5 fruit fly cellular contexts compared by ENCODE assay signal in genomic region chr2L:9168014-9168651, dm6.
TF ChIP-seq lines count a peak whose summit lies in the region.

No protein-coding gene starts in this region.

- TF ChIP-seq CTCF in whole organism, embryonic (GFP tag; optimal IDR thresholded peaks at IDR 0.05; lab: Kevin White, UChicago): no peak

TF ChIP-seq in whole organism, adult, 20 proteins besides CTCF, POLR2A, EP300 and RAD21 (continues in another document):
- TF ChIP-seq CG7045 (GFP tag; optimal IDR thresholded peaks at IDR 0.05; lab: Kevin White, UChicago): peak; percentile 27
- TF ChIP-seq tj (GFP tag; optimal IDR thresholded peaks at IDR 0.05; lab: Kevin White, UChicago): peak; percentile 95
- peak; percentile 82 for TF ChIP-seq CG7101 (tag; optimal IDR thresholded peaks at IDR 0.05; lab: Kevin White, UChicago)
- TF ChIP-seq toe (GFP tag; optimal IDR thresholded peaks at IDR 0.05; lab: Kevin White, UChicago): no peak
- TF ChIP-seq Mnt (GFP tag; optimal IDR thresholded peaks at IDR 0.05; lab: Kevin White, UChicago): peak; percentile 27
- TF ChIP-seq bab1 (GFP tag; optimal IDR thresholded peaks at IDR 0.05; lab: Kevin White, UChicago): peak; percentile 95
- peak; percentile 82 for TF ChIP-seq kay (GFP tag; lab: Kevin White, UChicago; ENCODE audit: borderline replicate concordance)
- TF ChIP-seq pad (GFP tag; optimal IDR thresholded peaks at IDR 0.05; lab: Kevin White, UChicago): peak; percentile 57
- TF ChIP-seq CG11617 (GFP tag; optimal IDR thresholded peaks at IDR 0.05; lab: Kevin White, UChicago): peak; percentile 67
- peak; percentile 81 for TF ChIP-seq CG14711 (tag; optimal IDR thresholded peaks at IDR 0.05; lab: Kevin White, UChicago)
- peak; percentile 27 for TF ChIP-seq ovo (GFP tag; optimal IDR thresholded peaks at IDR 0.05; lab: Kevin White, UChicago)
- no peak for TF ChIP-seq CG12768 (GFP tag; optimal IDR thresholded peaks at IDR 0.05; lab: Kevin White, UChicago)
- TF ChIP-seq CG33017 (tag; optimal IDR thresholded peaks at IDR 0.05; lab: Kevin White, UChicago): peak; percentile 41
- no peak for TF ChIP-seq cnc (optimal IDR thresholded peaks at IDR 0.05; lab: Kevin White, UChicago)
- no peak for TF ChIP-seq Clk (GFP tag; optimal IDR thresholded peaks at IDR 0.05; lab: Kevin White, UChicago)
- peak; percentile 16 for TF ChIP-seq Hr96 (GFP tag; optimal IDR thresholded peaks at IDR 0.05; lab: Kevin White, UChicago)
- TF ChIP-seq CG1620 (GFP tag; optimal IDR thresholded peaks at IDR 0.05; lab: Kevin White, UChicago): peak; percentile 47
- no peak for TF ChIP-seq cic (GFP tag; optimal IDR thresholded peaks at IDR 0.05; lab: Kevin White, UChicago)

TF ChIP-seq in whole organism, embryonic, 481 proteins besides CTCF, POLR2A, EP300 and RAD21 (continues in another document):
- peak; percentile 68; the same call in 1 of the 2 replicates for TF ChIP-seq ara (GFP tag; IDR thresholded peaks at IDR 0.05; lab: Robert Waterston, UW)
- TF ChIP-seq Dll (GFP tag; IDR thresholded peaks at IDR 0.05; lab: Robert Waterston, UW; ENCODE audit: partially characterized antibody): no peak
- no peak for TF ChIP-seq CG3847 (GFP tag; IDR thresholded peaks at IDR 0.05; lab: Robert Waterston, UW)
- TF ChIP-seq dmrt11E (tag; optimal IDR thresholded peaks at IDR 0.05; lab: Kevin White, UChicago): peak; percentile 60
- peak; percentile 45 for TF ChIP-seq CG4707 (GFP tag; optimal IDR thresholded peaks at IDR 0.05; lab: Kevin White, UChicago)
- no peak for TF ChIP-seq CHES-1-like (GFP tag; optimal IDR thresholded peaks at IDR 0.05; lab: Kevin White, UChicago)
- peak; percentile 58 for TF ChIP-seq CG6254 (GFP tag; optimal IDR thresholded peaks at IDR 0.05; lab: Kevin White, UChicago)
- peak; percentile 54 for TF ChIP-seq Vsx1 (GFP tag; optimal IDR thresholded peaks at IDR 0.05; lab: Kevin White, UChicago)
- TF ChIP-seq knrl (GFP tag; IDR thresholded peaks at IDR 0.05; lab: Robert Waterston, UW; ENCODE audit: partially characterized antibody): no peak
- TF ChIP-seq psq (GFP tag; optimal IDR thresholded peaks at IDR 0.05; lab: Kevin White, UChicago): no peak
- TF ChIP-seq BtbVII (GFP tag; optimal IDR thresholded peaks at IDR 0.05; lab: Kevin White, UChicago): peak; percentile 64
- peak; percentile 70; the same call in 1 of the 2 replicates for TF ChIP-seq CG1024 (GFP tag; IDR thresholded peaks at IDR 0.05; lab: Robert Waterston, UW)
- peak; percentile 38 for TF ChIP-seq CG4854 (GFP tag; optimal IDR thresholded peaks at IDR 0.05; lab: Kevin White, UChicago)
- TF ChIP-seq HHEX (GFP tag; optimal IDR thresholded peaks at IDR 0.05; lab: Kevin White, UChicago): peak; percentile 53
- no peak for TF ChIP-seq Sin3A (optimal IDR thresholded peaks at IDR 0.05; lab: Kevin White, UChicago)
- no peak for TF ChIP-seq sr (GFP tag; IDR thresholded peaks at IDR 0.05; lab: Robert Waterston, UW)
- TF ChIP-seq Abd-B (GFP tag; optimal IDR thresholded peaks at IDR 0.05; lab: Kevin White, UChicago): peak; percentile 78
- TF ChIP-seq grau (tag; optimal IDR thresholded peaks at IDR 0.05; lab: Kevin White, UChicago): peak; percentile 63

TF ChIP-seq in whole organism, prepupa, 60 proteins besides CTCF, POLR2A, EP300 and RAD21 (continues in another document):
- TF ChIP-seq Met (GFP tag; optimal IDR thresholded peaks at IDR 0.05; lab: Kevin White, UChicago) (peak; percentile 92), Hr39 (GFP tag; optimal IDR thresholded peaks at IDR 0.05; lab: Kevin White, UChicago) (peak; percentile 90), CG4318 (GFP tag; optimal IDR thresholded peaks at IDR 0.05; lab: Kevin White, UChicago) (peak; percentile 51), CG8319 (GFP tag; optimal IDR thresholded peaks at IDR 0.05; lab: Kevin White, UChicago) (peak; percentile 86), Ets21C (GFP tag; optimal IDR thresholded peaks at IDR 0.05; lab: Kevin White, UChicago) (peak; percentile 81), CG8119 (GFP tag; IDR thresholded peaks at IDR 0.05; lab: Robert Waterston, UW) (peak; percentile 81), esn (GFP tag; optimal IDR thresholded peaks at IDR 0.05; lab: Kevin White, UChicago) (peak; percentile 95), CG34406 (GFP tag; optimal IDR thresholded peaks at IDR 0.05; lab: Kevin White, UChicago) (peak; percentile 93), Sox102F (GFP tag; optimal IDR thresholded peaks at IDR 0.05; lab: Kevin White, UChicago) (peak; percentile 93), svp (GFP tag; lab: Kevin White, UChicago) (peak; percentile 97), CG16779 (tag; optimal IDR thresholded peaks at IDR 0.05; lab: Kevin White, UChicago) (peak; percentile 68), Hr38 (GFP tag; optimal IDR thresholded peaks at IDR 0.05; lab: Kevin White, UChicago) (no peak), Ets96B (tag; optimal IDR thresholded peaks at IDR 0.05; lab: Kevin White, UChicago) (peak; percentile 75), CG11762 (GFP tag; optimal IDR thresholded peaks at IDR 0.05; lab: Kevin White, UChicago; ENCODE audit: insufficient read depth) (peak; percentile 79), Eip78C (GFP tag; lab: Kevin White, UChicago) (peak; percentile 97), Hr4 (GFP tag; optimal IDR thresholded peaks at IDR 0.05; lab: Kevin White, UChicago) (peak; percentile 78), CG11902 (GFP tag; optimal IDR thresholded peaks at IDR 0.05; lab: Kevin White, UChicago) (peak; percentile 83), CG3032 (tag; optimal IDR thresholded peaks at IDR 0.05; lab: Kevin White, UChicago) (peak; percentile 63), spab (GFP tag; optimal IDR thresholded peaks at IDR 0.05; lab: Kevin White, UChicago) (peak; percentile 69), CG1621 (tag; optimal IDR thresholded peaks at IDR 0.05; lab: Kevin White, UChicago) (peak; percentile 71)

TF ChIP-seq in whole organism, pupa, 21 proteins besides CTCF, POLR2A, EP300 and RAD21:
- TF ChIP-seq CG8159 (tag; optimal IDR thresholded peaks at IDR 0.05; lab: Kevin White, UChicago): peak; percentile 83
- TF ChIP-seq Ets98B (GFP tag; IDR thresholded peaks at IDR 0.05; lab: Robert Waterston, UW): peak; percentile 73
- peak; percentile 80 for TF ChIP-seq Pif1B (GFP tag; optimal IDR thresholded peaks at IDR 0.05; lab: Kevin White, UChicago)
- TF ChIP-seq Pif1A (GFP tag; optimal IDR thresholded peaks at IDR 0.05; lab: Kevin White, UChicago): peak; percentile 85
- peak; percentile 58 for TF ChIP-seq D1 (tag; optimal IDR thresholded peaks at IDR 0.05; lab: Kevin White, UChicago)
- TF ChIP-seq CG10348 (GFP tag; IDR thresholded peaks at IDR 0.05; lab: Robert Waterston, UW): no peak
- TF ChIP-seq CG8301 (tag; optimal IDR thresholded peaks at IDR 0.05; lab: Kevin White, UChicago): peak; percentile 63
- TF ChIP-seq CG17806 (tag; optimal IDR thresholded peaks at IDR 0.05; lab: Kevin White, UChicago): peak; percentile 75
- peak; percentile 69 for TF ChIP-seq CG34367 (tag; optimal IDR thresholded peaks at IDR 0.05; lab: Kevin White, UChicago)
- TF ChIP-seq rn (GFP tag; IDR thresholded peaks at IDR 0.05; lab: Robert Waterston, UW): peak; percentile 68
- TF ChIP-seq fd96Ca (GFP tag; IDR thresholded peaks at IDR 0.05; lab: Robert Waterston, UW): no peak
- TF ChIP-seq EcR (GFP tag; optimal IDR thresholded peaks at IDR 0.05; lab: Kevin White, UChicago): no peak
- peak; percentile 91 for TF ChIP-seq Snoo (tag; optimal IDR thresholded peaks at IDR 0.05; lab: Kevin White, UChicago)
- TF ChIP-seq CG4496 (GFP tag; IDR thresholded peaks at IDR 0.05; lab: Robert Waterston, UW): peak; percentile 88
- TF ChIP-seq gl (tag; optimal IDR thresholded peaks at IDR 0.05; lab: Kevin White, UChicago): peak; percentile 19
- peak; percentile 78 for TF ChIP-seq CG9948 (tag; optimal IDR thresholded peaks at IDR 0.05; lab: Kevin White, UChicago)
- peak; percentile 70 for TF ChIP-seq CG14655 (GFP tag; optimal IDR thresholded peaks at IDR 0.05; lab: Kevin White, UChicago)
- TF ChIP-seq CG13204 (GFP tag; optimal IDR thresholded peaks at IDR 0.05; lab: Kevin White, UChicago): peak; percentile 20
- peak; percentile 77 for TF ChIP-seq CG15710 (tag; optimal IDR thresholded peaks at IDR 0.05; lab: Kevin White, UChicago)
- peak; percentile 81 for TF ChIP-seq CG12605 (GFP tag; IDR thresholded peaks at IDR 0.05; lab: Robert Waterston, UW)
- TF ChIP-seq CG32121 (GFP tag; IDR thresholded peaks at IDR 0.05; lab: Robert Waterston, UW): peak; percentile 76

TF ChIP-seq in whole organism, wandering third instar larva, 38 proteins besides CTCF, POLR2A, EP300 and RAD21 (continues in another document):
- TF ChIP-seq GATAd (GFP tag; optimal IDR thresholded peaks at IDR 0.05; lab: Kevin White, UChicago): peak; percentile 29
- TF ChIP-seq Hr78 (GFP tag; optimal IDR thresholded peaks at IDR 0.05; lab: Kevin White, UChicago): no peak
- no peak for TF ChIP-seq Dif (GFP tag; optimal IDR thresholded peaks at IDR 0.05; lab: Kevin White, UChicago; ENCODE audit: partially characterized antibody)
- TF ChIP-seq sage (GFP tag; optimal IDR thresholded peaks at IDR 0.05; lab: Kevin White, UChicago): peak; percentile 85
- TF ChIP-seq Mio (GFP tag; optimal IDR thresholded peaks at IDR 0.05; lab: Kevin White, UChicago): peak; percentile 15
- no peak for TF ChIP-seq Myc (optimal IDR thresholded peaks at IDR 0.05; lab: Kevin White, UChicago)
- TF ChIP-seq Abd-B (GFP tag; optimal IDR thresholded peaks at IDR 0.05; lab: Kevin White, UChicago): no peak
- peak; percentile 41 for TF ChIP-seq CrebA (GFP tag; optimal IDR thresholded peaks at IDR 0.05; lab: Kevin White, UChicago; ENCODE audit: borderline replicate concordance)
- peak; percentile 73 for TF ChIP-seq brk (GFP tag; optimal IDR thresholded peaks at IDR 0.05; lab: Kevin White, UChicago)
- TF ChIP-seq Rel (GFP tag; optimal IDR thresholded peaks at IDR 0.05; lab: Kevin White, UChicago): peak; percentile 75
- peak; percentile 65 for TF ChIP-seq Rel (tag; optimal IDR thresholded peaks at IDR 0.05; lab: Kevin White, UChicago)
- TF ChIP-seq woc (GFP tag; optimal IDR thresholded peaks at IDR 0.05; lab: Kevin White, UChicago): peak; percentile 78
- no peak for TF ChIP-seq N (GFP tag; optimal IDR thresholded peaks at IDR 0.05; lab: Kevin White, UChicago)
- peak; percentile 84 for TF ChIP-seq Hnf4 (GFP tag; optimal IDR thresholded peaks at IDR 0.05; lab: Kevin White, UChicago)
- TF ChIP-seq tai (GFP tag; optimal IDR thresholded peaks at IDR 0.05; lab: Kevin White, UChicago): peak; percentile 95
- TF ChIP-seq dsf (GFP tag; optimal IDR thresholded peaks at IDR 0.05; lab: Kevin White, UChicago; ENCODE audit: borderline replicate concordance): peak; percentile 10
- TF ChIP-seq CG9705 (GFP tag; optimal IDR thresholded peaks at IDR 0.05; lab: Kevin White, UChicago): peak; percentile 48
- TF ChIP-seq HLH106 (tag; optimal IDR thresholded peaks at IDR 0.05; lab: Kevin White, UChicago): peak; percentile 82
- TF ChIP-seq OdsH (GFP tag; optimal IDR thresholded peaks at IDR 0.05; lab: Kevin White, UChicago): peak; percentile 91
- TF ChIP-seq fru (GFP tag; optimal IDR thresholded peaks at IDR 0.05; lab: Kevin White, UChicago): peak; percentile 87
- TF ChIP-seq Vsx2 (GFP tag; optimal IDR thresholded peaks at IDR 0.05; lab: Kevin White, UChicago; ENCODE audit: partially characterized antibody): no peak
- peak; percentile 87 for TF ChIP-seq Sp1 (GFP tag; optimal IDR thresholded peaks at IDR 0.05; lab: Kevin White, UChicago)
- TF ChIP-seq psq (GFP tag; optimal IDR thresholded peaks at IDR 0.05; lab: Kevin White, UChicago): peak; percentile 83
